Fruit fly (Drosophila melanogaster) whole organism, pupa: ENCODE measurements around the gene UbcE2H.

ENCODE experiments used
- CG10348 ChIP-seq: fragments of 200-800 bp; sonication (Bioruptor generic); IDR thresholded peaks from 2 replicates; pipeline ENCODE4 v1.3.6; 2022; ENCODE audit warnings: missing biosample characterization, missing genetic modification characterization
- CG12605 ChIP-seq: fragments of 200-800 bp; sonication (Bioruptor generic); IDR thresholded peaks from 2 replicates; pipeline ENCODE4 v1.3.6; 2022; ENCODE audit warnings: missing biosample characterization, missing genetic modification characterization
- CG13204 ChIP-seq: fragments of 200-800 bp; sonication (Bioruptor generic); optimal IDR thresholded peaks from 2 replicates; lab custom pipeline; 2018; ENCODE audit warnings: missing biosample characterization, mild to moderate bottlenecking, missing genetic modification characterization, moderate library complexity
- CG17806 ChIP-seq: fragments of 200-800 bp; sonication (Bioruptor generic); optimal IDR thresholded peaks from 2 replicates; lab custom pipeline; 2018; ENCODE audit warnings: missing biosample characterization, mild to moderate bottlenecking, missing genetic modification characterization, moderate library complexity
- CG8159 ChIP-seq: fragments of 200-800 bp; sonication (Bioruptor generic); optimal IDR thresholded peaks from 3 replicates; lab custom pipeline; 2018; ENCODE audit warnings: missing biosample characterization, mild to moderate bottlenecking, missing genetic modification characterization, moderate library complexity
- CG8301 ChIP-seq: fragments of 200-800 bp; sonication (Bioruptor generic); optimal IDR thresholded peaks from 2 replicates; lab custom pipeline; 2018; ENCODE audit warnings: missing biosample characterization, mild to moderate bottlenecking, missing genetic modification characterization
- CG9948 ChIP-seq: fragments of 200-800 bp; sonication (Bioruptor generic); optimal IDR thresholded peaks from 2 replicates; lab custom pipeline; 2018; ENCODE audit warnings: missing biosample characterization, mild to moderate bottlenecking, missing genetic modification characterization, moderate library complexity
- D1 ChIP-seq: fragments of 200-800 bp; sonication (Bioruptor generic); optimal IDR thresholded peaks from 2 replicates; lab custom pipeline; 2018; ENCODE audit warnings: missing biosample characterization, mild to moderate bottlenecking, missing genetic modification characterization, moderate library complexity
- Ets98B ChIP-seq: fragments of 200-800 bp; sonication (Bioruptor generic); IDR thresholded peaks from 2 replicates; pipeline ENCODE4 v1.3.6; 2022; ENCODE audit warnings: missing biosample characterization, missing genetic modification characterization
- Pif1A ChIP-seq: fragments of 200-800 bp; sonication (Bioruptor generic); optimal IDR thresholded peaks from 3 replicates; lab custom pipeline; 2016; ENCODE audit warnings: missing biosample characterization, missing genetic modification characterization
- Pif1B ChIP-seq: fragments of 200-800 bp; sonication (Bioruptor generic); optimal IDR thresholded peaks from 3 replicates; lab custom pipeline; 2016; ENCODE audit warnings: missing biosample characterization, missing genetic modification characterization
- gl ChIP-seq: fragments of 200-800 bp; sonication (Bioruptor generic); optimal IDR thresholded peaks from 2 replicates; lab custom pipeline; 2018; ENCODE audit warnings: missing biosample characterization, mild to moderate bottlenecking, missing genetic modification characterization

- TF ChIP-seq CG12605 (GFP tag; lab: Robert Waterston, UW) (no peak), CG8301 (tag; lab: Kevin White, UChicago) (no peak), gl (tag; lab: Kevin White, UChicago) (no peak), Pif1A (no peak), D1 (tag; lab: Kevin White, UChicago) (no peak), CG13204 (GFP tag; lab: Kevin White, UChicago) (no peak), Ets98B (GFP tag; lab: Robert Waterston, UW) (no peak), CG8159 (no peak), CG9948 (no peak), CG17806 (tag; lab: Kevin White, UChicago) (no peak), Pif1B (GFP tag; lab: Kevin White, UChicago) (no peak), CG10348 (GFP tag; lab: Robert Waterston, UW) (no peak)
These were observed 41.6 kb upstream of the UbcE2H start, which contains the start of the genes cyr and CG2120 for dm6 chrX:8135420-8135874.
